Comparison of ENCODE assay signal across 3 worm cellular contexts in the genomic region with DNA sequence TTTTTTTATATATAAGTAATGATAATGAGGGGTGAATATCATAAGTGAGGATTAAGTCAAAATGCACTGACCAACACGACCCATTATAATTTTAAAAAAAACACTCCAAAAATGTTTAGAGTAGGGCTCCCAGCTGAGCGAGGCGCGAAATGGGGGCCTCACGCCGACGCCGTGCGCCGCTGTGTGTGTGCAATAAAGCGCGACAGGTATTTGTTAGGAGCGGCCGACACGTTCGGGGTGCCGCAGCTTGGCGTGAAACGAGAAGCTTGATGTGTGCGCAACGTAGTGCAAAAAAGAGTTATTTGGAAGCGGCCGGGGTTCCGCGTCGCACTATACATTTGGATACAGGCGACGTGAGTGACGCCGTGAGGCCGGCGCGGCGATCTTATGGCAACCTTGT.
TF ChIP-seq lines count a peak whose summit lies in the region.

No protein-coding gene starts in this region.

TF ChIP-seq in whole organism, L4 larva, 104 proteins besides CTCF, POLR2A, EP300 and RAD21:
- TF ChIP-seq unc-130 (GFP tag; optimal IDR thresholded peaks at IDR 0.05; lab: Kevin White, UChicago) (no peak), rbr-2 (tag; optimal IDR thresholded peaks at IDR 0.05; lab: Kevin White, UChicago) (no peak), ceh-82 (tag; optimal IDR thresholded peaks at IDR 0.05; lab: Kevin White, UChicago) (no peak), set-16 (GFP tag; IDR thresholded peaks at IDR 0.05; lab: Robert Waterston, UW) (peak; percentile 60; the same call in 1 of the 2 replicates), dmd-8 (GFP tag; IDR thresholded peaks at IDR 0.05; lab: Robert Waterston, UW) (peak; percentile 11; the same call in 1 of the 2 replicates)

TF ChIP-seq in whole organism, midembryonic, 9 proteins besides CTCF, POLR2A, EP300 and RAD21:
- TF ChIP-seq flt-1 (GFP tag; IDR thresholded peaks at IDR 0.05; lab: Robert Waterston, UW): 0 out of 2 replicates have a peak, but pooled peaks have one; percentile 26
- no peak for TF ChIP-seq tab-1 (GFP tag; IDR thresholded peaks at IDR 0.05; lab: Robert Waterston, UW)
- TF ChIP-seq ztf-23 (GFP tag; IDR thresholded peaks at IDR 0.05; lab: Robert Waterston, UW): no peak
- no peak for TF ChIP-seq klf-2 (GFP tag; conservative IDR thresholded peaks at IDR 0.05; lab: Robert Waterston, UW)

TF ChIP-seq in whole organism, young adult, 124 proteins besides CTCF, POLR2A, EP300 and RAD21:
- TF ChIP-seq K11D2.4 (GFP tag; IDR thresholded peaks at IDR 0.05; lab: Robert Waterston, UW): 0 out of 2 replicates have a peak, but pooled peaks have one; percentile 43
- no peak for TF ChIP-seq Y95B8A.8 (GFP tag; IDR thresholded peaks at IDR 0.05; lab: Robert Waterston, UW)
- no peak for TF ChIP-seq xnd-1 (tag; optimal IDR thresholded peaks at IDR 0.05; lab: Kevin White, UChicago)
- TF ChIP-seq zfh-2 (GFP tag; conservative IDR thresholded peaks at IDR 0.05; lab: Robert Waterston, UW): peak; percentile 77
